Fruit fly (Drosophila melanogaster): ENCODE results near the gene Smn.

dm6 chr3L:16612152-16612551, 30.8 kb upstream of the Smn start, which contains the start of gene CG4101:
- TF ChIP-seq psq (optimal IDR thresholded peaks at IDR 0.05) (no peak), Dll (optimal IDR thresholded peaks at IDR 0.05) (no peak), EcR (GFP tag; optimal IDR thresholded peaks at IDR 0.05) (no peak), CG8478 (optimal IDR thresholded peaks at IDR 0.05) (no peak), pan (optimal IDR thresholded peaks at IDR 0.05) (no peak)

All from whole organism.